Fruit fly (Drosophila melanogaster): ENCODE results near the gene Rint1.

Gene Rint1

dm6 chr3L:7339216-7339742 is 15.9 kb downstream of the Rint1 start, which contains the start of the genes lark and eco:
TSS of gene lark (plus strand) at chr3L:7339266.
TSS of gene eco (minus strand) at chr3L:7339340.
- TF ChIP-seq CG10348 (GFP tag; IDR thresholded peaks at IDR 0.05) (no peak), gl (tag; optimal IDR thresholded peaks at IDR 0.05) (peak; percentile 28), CG34367 (tag; optimal IDR thresholded peaks at IDR 0.05) (peak; percentile 14), EcR (GFP tag; optimal IDR thresholded peaks at IDR 0.05) (peak; percentile 18), CG4496 (GFP tag; IDR thresholded peaks at IDR 0.05) (0 out of 3 replicates have a peak, but pooled peaks have one; percentile 9), CG14655 (GFP tag; optimal IDR thresholded peaks at IDR 0.05) (no peak), Pif1B (GFP tag; optimal IDR thresholded peaks at IDR 0.05) (no peak)

- TF ChIP-seq gl (tag; optimal IDR thresholded peaks at IDR 0.05), result no peak
Measured at dm6 chr3L:7344001-7344400, 20.6 kb downstream of the Rint1 start.

dm6 chr3L:7344965-7345427 is 21.6 kb downstream of the Rint1 start, which contains the start of gene Cln7:
TSS of gene Cln7 (minus strand) at chr3L:7345183.
- TF ChIP-seq CG34367 (tag; optimal IDR thresholded peaks at IDR 0.05) (no peak), Snoo (tag; optimal IDR thresholded peaks at IDR 0.05) (peak; percentile 62), gl (tag; optimal IDR thresholded peaks at IDR 0.05) (peak; percentile 81), fd96Ca (GFP tag; IDR thresholded peaks at IDR 0.05) (peak; percentile 76), Pif1A (GFP tag; optimal IDR thresholded peaks at IDR 0.05) (no peak), CG4496 (GFP tag; IDR thresholded peaks at IDR 0.05) (peak; percentile 80), CG14655 (GFP tag; optimal IDR thresholded peaks at IDR 0.05) (no peak), CG8301 (tag; optimal IDR thresholded peaks at IDR 0.05) (no peak), D1 (tag; optimal IDR thresholded peaks at IDR 0.05) (no peak), CG13204 (GFP tag; optimal IDR thresholded peaks at IDR 0.05) (peak; percentile 82), CG15710 (tag; optimal IDR thresholded peaks at IDR 0.05) (peak; percentile 26), Pif1B (GFP tag; optimal IDR thresholded peaks at IDR 0.05) (peak; percentile 66), Ets98B (GFP tag; IDR thresholded peaks at IDR 0.05) (peak; percentile 89), rn (GFP tag; IDR thresholded peaks at IDR 0.05) (no peak), CG10348 (GFP tag; IDR thresholded peaks at IDR 0.05) (no peak), EcR (GFP tag; optimal IDR thresholded peaks at IDR 0.05) (peak; percentile 99), CG12605 (GFP tag; IDR thresholded peaks at IDR 0.05) (peak; percentile 78), CG32121 (GFP tag; IDR thresholded peaks at IDR 0.05) (peak; percentile 80), CG8159 (tag; optimal IDR thresholded peaks at IDR 0.05) (peak; percentile 51)

- TF ChIP-seq CG15710 (tag; optimal IDR thresholded peaks at IDR 0.05) (no peak), CG8301 (tag; optimal IDR thresholded peaks at IDR 0.05) (no peak), Ets98B (GFP tag; IDR thresholded peaks at IDR 0.05) (no peak), CG14655 (GFP tag; optimal IDR thresholded peaks at IDR 0.05) (no peak), Pif1B (GFP tag; optimal IDR thresholded peaks at IDR 0.05) (no peak), D1 (tag; optimal IDR thresholded peaks at IDR 0.05) (no peak), Pif1A (GFP tag; optimal IDR thresholded peaks at IDR 0.05) (no peak), CG12605 (GFP tag; IDR thresholded peaks at IDR 0.05) (no peak), CG32121 (GFP tag; IDR thresholded peaks at IDR 0.05) (no peak), Snoo (tag; optimal IDR thresholded peaks at IDR 0.05) (no peak), CG4496 (GFP tag; IDR thresholded peaks at IDR 0.05) (no peak), CG13204 (GFP tag; optimal IDR thresholded peaks at IDR 0.05) (no peak), CG34367 (tag; optimal IDR thresholded peaks at IDR 0.05) (no peak)
Measured at dm6 chr3L:7346951-7347350, 23.5 kb downstream of the Rint1 start, which contains the start of gene CG14834. TSS of gene CG14834 (minus strand) at chr3L:7347123.

dm6 chr3L:7347984-7348631 is 24.7 kb downstream of the Rint1 start, which contains the start of the genes Srp19 and qm:
TSS of gene Srp19 (minus strand) at chr3L:7348034.
TSS of gene qm (plus strand) at chr3L:7348313.
- TF ChIP-seq CG4496 (GFP tag; IDR thresholded peaks at IDR 0.05), result peak; percentile 59; the same call in 1 of the 3 replicates
- no peak for TF ChIP-seq Pif1A (GFP tag; optimal IDR thresholded peaks at IDR 0.05)
- peak; percentile 20 for TF ChIP-seq gl (tag; optimal IDR thresholded peaks at IDR 0.05)
- no peak for TF ChIP-seq Pif1B (GFP tag; optimal IDR thresholded peaks at IDR 0.05)
- TF ChIP-seq fd96Ca (GFP tag; IDR thresholded peaks at IDR 0.05), result peak; percentile 27; the same call in 2 of the 3 replicates
- TF ChIP-seq D1 (tag; optimal IDR thresholded peaks at IDR 0.05), result no peak
- TF ChIP-seq CG10348 (GFP tag; IDR thresholded peaks at IDR 0.05), result no peak
- TF ChIP-seq Ets98B (GFP tag; IDR thresholded peaks at IDR 0.05), result peak; percentile 43; the same call in 1 of the 2 replicates
- TF ChIP-seq CG12605 (GFP tag; IDR thresholded peaks at IDR 0.05), result peak; percentile 64
- peak; percentile 44 for TF ChIP-seq EcR (GFP tag; optimal IDR thresholded peaks at IDR 0.05)
- TF ChIP-seq CG32121 (GFP tag; IDR thresholded peaks at IDR 0.05), result peak; percentile 25; the same call in 1 of the 2 replicates
- TF ChIP-seq CG14655 (GFP tag; optimal IDR thresholded peaks at IDR 0.05), result no peak
- no peak for TF ChIP-seq rn (GFP tag; IDR thresholded peaks at IDR 0.05)
- TF ChIP-seq CG15710 (tag; optimal IDR thresholded peaks at IDR 0.05), result peak; percentile 11
- TF ChIP-seq CG13204 (GFP tag; optimal IDR thresholded peaks at IDR 0.05), result peak; percentile 61
- no peak for TF ChIP-seq CG17806 (tag; optimal IDR thresholded peaks at IDR 0.05)
- TF ChIP-seq CG8159 (tag; optimal IDR thresholded peaks at IDR 0.05), result no peak
- TF ChIP-seq CG8301 (tag; optimal IDR thresholded peaks at IDR 0.05), result no peak

dm6 chr3L:7349311-7349710 is 25.9 kb downstream of the Rint1 start:
- TF ChIP-seq rn (GFP tag; IDR thresholded peaks at IDR 0.05) (no peak), Pif1B (GFP tag; optimal IDR thresholded peaks at IDR 0.05) (no peak), D1 (tag; optimal IDR thresholded peaks at IDR 0.05) (no peak), CG8301 (tag; optimal IDR thresholded peaks at IDR 0.05) (no peak), CG12605 (GFP tag; IDR thresholded peaks at IDR 0.05) (no peak), Snoo (tag; optimal IDR thresholded peaks at IDR 0.05) (no peak), CG32121 (GFP tag; IDR thresholded peaks at IDR 0.05) (no peak), CG9948 (tag; optimal IDR thresholded peaks at IDR 0.05) (no peak), CG14655 (GFP tag; optimal IDR thresholded peaks at IDR 0.05) (no peak)

Measured in whole organism, pupa.